Worm (Caenorhabditis elegans) whole organism, early embryonic: Measurements from ENCODE around the gene nhr-237.

ENCODE experiments used
- F13C5.2 ChIP-seq: sonication (generic microtip); optimal IDR thresholded peaks from 2 replicates; lab custom pipeline; 2017; ENCODE audit warnings: mild to moderate bottlenecking, missing genetic modification characterization, inconsistent platforms, missing compliant biosample characterization
- ama-1 ChIP-seq: fragments of 150-350 bp; optimal IDR thresholded peaks from 2 replicates; lab custom pipeline; 2014
- ceh-13 ChIP-seq: fragments of 200-800 bp; sonication (Bioruptor generic); optimal IDR thresholded peaks from 2 replicates; lab custom pipeline; 2018; ENCODE audit warnings: mild to moderate bottlenecking, missing genetic modification characterization, missing compliant biosample characterization
- tbx-37 ChIP-seq: fragments of 200-800 bp; sonication (Bioruptor generic); conservative IDR thresholded peaks from 2 replicates; pipeline ENCODE4 v1.3.6; 2022; ENCODE audit warnings: missing genetic modification reagents, missing genetic modification characterization, missing compliant biosample characterization

- TF ChIP-seq F13C5.2 (tag; lab: Kevin White, UChicago): no peak
- TF ChIP-seq ceh-13: no peak
- TF ChIP-seq ama-1 (lab: Kevin White, UChicago): no peak
- TF ChIP-seq tbx-37 (GFP tag; lab: Robert Waterston, UW): no peak
Observed at ce11 chrV:1607790-1608189, 18.8 kb downstream of the nhr-237 start, which contains the start of gene nhr-178.
